Worm (Caenorhabditis elegans) whole organism, early embryonic: ENCODE results near the gene oac-5.

Experiments used
- B0310.2 ChIP-seq: sonication (generic microtip); optimal IDR thresholded peaks from 2 replicates; lab custom pipeline; 2016; ENCODE audit warnings: mild to moderate bottlenecking, missing genetic modification characterization, missing compliant biosample characterization
- ama-1 ChIP-seq: fragments of 150-350 bp; optimal IDR thresholded peaks from 2 replicates; lab custom pipeline; 2014
- sea-1 ChIP-seq: fragments of 200-800 bp; sonication (Bioruptor generic); conservative IDR thresholded peaks from 2 replicates; pipeline ENCODE4 v1.3.6; 2022; ENCODE audit warnings: missing genetic modification characterization, missing compliant biosample characterization

- TF ChIP-seq ama-1 (lab: Kevin White, UChicago) (no peak), B0310.2 (tag; lab: Kevin White, UChicago) (no peak), sea-1 (GFP tag; lab: Robert Waterston, UW) (no peak)
These were observed 29.6 kb downstream of the oac-5 start for ce11 chrV:16322155-16322554.
